Worm (Caenorhabditis elegans) whole organism, L2 larva: ENCODE measurements around the gene pqn-73.

Experiments
- C34F6.9 ChIP-seq: fragments of 150-350 bp; optimal IDR thresholded peaks from 2 replicates; lab custom pipeline; 2014; ENCODE audit warnings: missing biosample characterization, missing genetic modification characterization
- F13H6.1 ChIP-seq: sonication (generic microtip); optimal IDR thresholded peaks from 2 replicates; lab custom pipeline; 2016; ENCODE audit warnings: missing genetic modification characterization, missing compliant biosample characterization
- ama-1 ChIP-seq: fragments of 150-350 bp; optimal IDR thresholded peaks from 2 replicates; lab custom pipeline; 2018; ENCODE audit warnings: inconsistent platforms
- blmp-1 ChIP-seq: sonication (generic microtip); optimal IDR thresholded peaks from 2 replicates; lab custom pipeline; 2017; ENCODE audit warnings: missing genetic modification characterization, mild to moderate bottlenecking, missing compliant biosample characterization, antibody characterized with exemption, moderate library complexity; ENCODE audit not compliant: insufficient read depth
- ceh-16 ChIP-seq: fragments of 150-350 bp; optimal IDR thresholded peaks from 2 replicates; lab custom pipeline; 2014; ENCODE audit warnings: missing biosample characterization, missing genetic modification characterization
- ceh-82 ChIP-seq: fragments of 150-350 bp; optimal IDR thresholded peaks from 2 replicates; lab custom pipeline; 2014; ENCODE audit warnings: missing biosample characterization, missing genetic modification characterization
- crh-2 ChIP-seq: sonication (generic microtip); optimal IDR thresholded peaks from 2 replicates; lab custom pipeline; 2017; ENCODE audit warnings: missing biosample characterization, missing genetic modification characterization
- egl-27 ChIP-seq: sonication (generic microtip); optimal IDR thresholded peaks from 3 replicates; lab custom pipeline; 2017; ENCODE audit warnings: missing biosample characterization, missing genetic modification reagents, missing genetic modification characterization
- elt-1 ChIP-seq: fragments of 150-350 bp; optimal IDR thresholded peaks from 2 replicates; lab custom pipeline; 2014; ENCODE audit warnings: missing biosample characterization, missing genetic modification characterization
- elt-3 ChIP-seq: sonication (generic microtip); optimal IDR thresholded peaks from 2 replicates; lab custom pipeline; 2017; ENCODE audit warnings: missing biosample characterization, missing genetic modification characterization
- fos-1 ChIP-seq: fragments of 150-350 bp; optimal IDR thresholded peaks from 2 replicates; lab custom pipeline; 2014; ENCODE audit warnings: missing biosample characterization, missing genetic modification characterization
- gmeb-1 ChIP-seq: fragments of 150-350 bp; optimal IDR thresholded peaks from 2 replicates; lab custom pipeline; 2014; ENCODE audit warnings: missing biosample characterization, missing genetic modification characterization
- lin-11 ChIP-seq: fragments of 150-350 bp; sonication (generic microtip); optimal IDR thresholded peaks from 2 replicates; lab custom pipeline; 2014; ENCODE audit warnings: missing biosample characterization, missing genetic modification characterization, inconsistent platforms, mixed read lengths
- lin-13 ChIP-seq: fragments of 150-350 bp; optimal IDR thresholded peaks from 2 replicates; lab custom pipeline; 2014; ENCODE audit warnings: missing biosample characterization, missing genetic modification reagents, missing genetic modification characterization
- lsy-2 ChIP-seq, 2 experiments: fragments of 150-350 bp in 1 of 2; sonication (generic microtip) in 1 of 2; optimal IDR thresholded peaks; 2 replicates each; lab custom pipeline; 2014 to 2017; ENCODE audit warnings: missing biosample characterization in 2 of 2, missing genetic modification characterization in 2 of 2
- mab-5 ChIP-seq: fragments of 150-350 bp; optimal IDR thresholded peaks from 2 replicates; lab custom pipeline; 2014; ENCODE audit warnings: missing biosample characterization, missing genetic modification characterization
- mbf-1 ChIP-seq: sonication (generic microtip); optimal IDR thresholded peaks from 2 replicates; lab custom pipeline; 2017; ENCODE audit warnings: missing biosample characterization, missing genetic modification characterization
- mdl-1 ChIP-seq, 2 experiments: fragments of 150-350 bp in 1 of 2; sonication (generic microtip) in 1 of 2; optimal IDR thresholded peaks; 2 replicates each; lab custom pipeline; 2017; ENCODE audit warnings: missing biosample characterization in 2 of 2, missing genetic modification characterization in 2 of 2
- nhr-129 ChIP-seq: fragments of 150-350 bp; optimal IDR thresholded peaks from 2 replicates; lab custom pipeline; 2014; ENCODE audit warnings: missing biosample characterization, missing genetic modification characterization
- nhr-23 ChIP-seq: fragments of 150-350 bp; optimal IDR thresholded peaks from 2 replicates; lab custom pipeline; 2014; ENCODE audit warnings: missing biosample characterization, missing genetic modification reagents, missing genetic modification characterization
- nhr-237 ChIP-seq: fragments of 150-350 bp; optimal IDR thresholded peaks from 2 replicates; lab custom pipeline; 2014; ENCODE audit warnings: missing biosample characterization, missing genetic modification characterization
- nhr-6 ChIP-seq: fragments of 150-350 bp; optimal IDR thresholded peaks from 2 replicates; lab custom pipeline; 2014; ENCODE audit warnings: missing biosample characterization, missing genetic modification characterization
- peb-1 ChIP-seq: fragments of 150-350 bp; optimal IDR thresholded peaks from 2 replicates; lab custom pipeline; 2014; ENCODE audit warnings: missing biosample characterization, missing genetic modification characterization
- skn-1 ChIP-seq: sonication (generic microtip); optimal IDR thresholded peaks from 2 replicates; lab custom pipeline; 2017; ENCODE audit warnings: missing biosample characterization, missing genetic modification characterization
- sma-3 ChIP-seq: sonication (generic microtip); optimal IDR thresholded peaks from 2 replicates; lab custom pipeline; 2016; ENCODE audit warnings: missing genetic modification reagents, missing genetic modification characterization, missing compliant biosample characterization
- sma-9 ChIP-seq, 2 experiments: fragments of 150-350 bp in 1 of 2; sonication (generic microtip) in 1 of 2; optimal IDR thresholded peaks; 2 replicates each; lab custom pipeline; 2014 to 2016; ENCODE audit warnings: missing genetic modification characterization in 2 of 2, mild to moderate bottlenecking in 1 of 2, missing biosample characterization in 1 of 2, missing compliant biosample characterization in 1 of 2, missing genetic modification reagents in 1 of 2, moderate library complexity in 1 of 2
- snpc-4 ChIP-seq: fragments of 150-350 bp; optimal IDR thresholded peaks from 2 replicates; lab custom pipeline; 2014; ENCODE audit warnings: missing biosample characterization, missing genetic modification characterization
- unc-39 ChIP-seq: fragments of 150-350 bp; optimal IDR thresholded peaks from 2 replicates; lab custom pipeline; 2014; ENCODE audit warnings: missing biosample characterization, missing genetic modification characterization
- unc-55 ChIP-seq: fragments of 150-350 bp; sonication (generic microtip); optimal IDR thresholded peaks from 3 replicates; lab custom pipeline; 2014; ENCODE audit warnings: missing biosample characterization, missing genetic modification reagents, missing genetic modification characterization
- unc-62 ChIP-seq: fragments of 150-350 bp; optimal IDR thresholded peaks from 2 replicates; lab custom pipeline; 2014; ENCODE audit warnings: missing biosample characterization, missing genetic modification reagents, missing genetic modification characterization
- zag-1 ChIP-seq: fragments of 150-350 bp; optimal IDR thresholded peaks from 2 replicates; lab custom pipeline; 2014; ENCODE audit warnings: missing biosample characterization, missing genetic modification characterization
- ztf-1 ChIP-seq: fragments of 200-800 bp; sonication (Bioruptor generic); conservative IDR thresholded peaks from 2 replicates; pipeline ENCODE4 v1.3.6; 2022; ENCODE audit warnings: missing genetic modification characterization, missing compliant biosample characterization
- ztf-11 ChIP-seq: sonication (generic microtip); optimal IDR thresholded peaks from 2 replicates; lab custom pipeline; 2017; ENCODE audit warnings: missing biosample characterization, missing genetic modification characterization

Gene pqn-73

DNA sequence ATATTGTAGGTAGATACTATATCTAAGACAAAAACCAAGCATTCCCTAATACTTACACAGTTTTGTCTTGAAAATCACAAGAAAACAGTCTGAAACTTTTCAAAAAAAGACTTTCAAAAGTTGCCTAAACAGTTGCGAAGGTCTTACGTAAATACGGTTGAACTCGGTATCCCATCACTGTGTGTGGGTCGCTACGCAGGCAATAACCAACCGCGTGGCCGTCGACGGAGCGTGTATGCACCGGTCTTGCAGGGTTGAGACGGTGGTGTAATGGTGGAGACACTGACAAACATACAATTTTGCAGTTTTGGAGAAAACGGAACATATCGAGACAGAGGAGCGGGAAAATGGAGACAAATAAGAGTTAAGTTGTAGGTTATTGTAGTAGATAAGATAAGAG lies 20.7 kb downstream of the pqn-73 start, which contains the start of gene iff-2 (continued):
- TF ChIP-seq ztf-11 (tag; lab: Kevin White, UChicago) (peak; percentile 37), ceh-82 (tag; lab: Kevin White, UChicago) (peak; percentile 92), lin-11 (tag; lab: Kevin White, UChicago) (peak; percentile 100), unc-39 (peak; percentile 88)

DNA sequence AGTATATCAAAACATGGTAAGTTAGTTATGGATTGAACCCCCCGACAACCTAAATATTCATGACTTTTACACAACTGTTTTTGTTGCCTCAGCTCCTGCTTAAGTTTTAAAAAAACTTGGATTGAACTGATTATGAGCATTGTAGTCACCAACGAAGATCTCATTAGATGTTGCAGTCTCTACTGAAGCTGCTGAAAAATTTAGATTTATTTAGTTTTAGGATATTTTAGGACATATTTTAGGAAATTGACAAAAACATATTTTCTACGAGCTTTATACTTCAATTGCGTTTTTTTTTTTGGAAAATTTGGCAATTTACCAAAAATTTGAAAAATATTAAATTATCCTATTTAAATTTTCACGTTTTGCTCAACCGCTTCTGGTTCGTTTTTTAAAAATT lies 21.5 kb downstream of the pqn-73 start, which contains the start of gene F54C9.14:
F54C9.14 (plus strand) TSS at position 301 of the 400 bp plus-strand sequence.
- no peak for TF ChIP-seq unc-62 (GFP tag; lab: Kevin White, UChicago)
- TF ChIP-seq ztf-11 (tag; lab: Kevin White, UChicago), result no peak
- TF ChIP-seq unc-55 (GFP tag; lab: Kevin White, UChicago), result no peak
- TF ChIP-seq mdl-1 (tag; optimal IDR thresholded peaks at IDR 0.05; lab: Kevin White, UChicago), result no peak
- no peak for TF ChIP-seq zag-1 (tag; lab: Kevin White, UChicago)
- no peak for TF ChIP-seq nhr-6 (tag; lab: Kevin White, UChicago)
- no peak for TF ChIP-seq nhr-237 (tag; lab: Kevin White, UChicago)
- no peak for TF ChIP-seq snpc-4
- TF ChIP-seq elt-3 (tag; lab: Kevin White, UChicago), result no peak
- no peak for TF ChIP-seq blmp-1
- TF ChIP-seq nhr-23 (tag; lab: Kevin White, UChicago), result no peak
- no peak for TF ChIP-seq mbf-1 (tag; lab: Kevin White, UChicago)
- TF ChIP-seq ztf-1 (GFP tag; lab: Robert Waterston, UW), result no peak

DNA sequence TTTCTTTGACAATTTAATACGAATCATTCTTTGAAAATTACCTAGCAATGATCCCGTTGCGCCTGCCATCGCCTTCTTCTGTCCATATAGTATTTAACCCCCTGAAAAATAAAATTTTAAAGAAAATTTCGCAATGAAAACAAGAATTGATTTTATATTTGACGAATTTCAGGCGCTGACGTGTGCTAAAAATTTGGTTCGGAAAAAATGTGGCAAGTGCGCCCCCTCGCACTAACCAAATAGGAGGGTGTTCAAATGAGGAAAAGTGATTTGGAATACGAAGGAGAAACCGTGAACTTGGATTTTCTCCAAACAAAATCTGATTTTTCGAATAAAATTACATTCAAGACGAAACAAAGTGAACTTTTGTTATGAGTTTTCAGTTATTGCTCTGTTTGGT lies 25.5 kb downstream of the pqn-73 start, which contains the start of gene stc-1:
stc-1 (minus strand) TSS at position 101 of the 400 bp plus-strand sequence.
- TF ChIP-seq lsy-2 (tag; optimal IDR thresholded peaks at IDR 0.05; lab: Kevin White, UChicago), result peak in 1 of 2 experiments; percentile 58
- no peak for TF ChIP-seq nhr-6 (tag; lab: Kevin White, UChicago)
- TF ChIP-seq elt-3 (tag; lab: Kevin White, UChicago), result no peak
- TF ChIP-seq skn-1 (tag; lab: Kevin White, UChicago), result no peak
- TF ChIP-seq ceh-16, result no peak
- TF ChIP-seq C34F6.9 (tag; lab: Kevin White, UChicago), result peak; percentile 36
- TF ChIP-seq F13H6.1, result no peak
- no peak for TF ChIP-seq elt-1 (tag; lab: Kevin White, UChicago)
- TF ChIP-seq unc-55 (GFP tag; lab: Kevin White, UChicago), result peak; percentile 41
- peak; percentile 43 for TF ChIP-seq crh-2 (tag; lab: Kevin White, UChicago)
- peak; percentile 84 for TF ChIP-seq gmeb-1 (tag; lab: Kevin White, UChicago)
- TF ChIP-seq sma-3, result peak; percentile 13
- TF ChIP-seq egl-27 (tag; lab: Kevin White, UChicago), result no peak
- TF ChIP-seq nhr-129, result peak; percentile 23

DNA sequence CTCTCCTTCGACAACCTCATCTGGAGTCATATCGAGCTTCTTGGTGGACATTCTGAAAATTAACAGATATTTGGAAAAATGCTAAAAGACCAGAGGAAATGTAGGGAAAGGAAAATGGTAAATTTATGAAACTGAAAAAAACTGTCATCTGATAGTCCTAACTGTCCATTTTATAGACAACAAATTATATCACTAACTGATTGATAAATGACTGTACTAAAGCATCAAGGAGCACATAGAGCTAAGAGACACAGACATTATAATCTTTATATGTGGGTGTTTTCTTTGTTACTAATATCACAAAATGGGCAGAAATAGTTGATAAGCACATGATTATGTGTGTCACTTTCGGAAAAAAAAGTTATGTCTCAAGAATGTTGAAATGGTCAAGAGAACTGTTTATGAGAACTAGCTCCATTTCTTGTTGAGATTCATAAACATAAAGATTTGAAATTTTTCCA lies 26.3 kb downstream of the pqn-73 start, which contains the start of gene F54C9.3:
F54C9.3 (minus strand) TSS at position 51 of the 461 bp plus-strand sequence.
- TF ChIP-seq fos-1 (tag; lab: Kevin White, UChicago), result peak; percentile 98
- TF ChIP-seq ztf-1 (GFP tag; lab: Robert Waterston, UW), result no peak
- no peak for TF ChIP-seq nhr-6 (tag; lab: Kevin White, UChicago)
- TF ChIP-seq nhr-23 (tag; lab: Kevin White, UChicago), result no peak
- TF ChIP-seq lsy-2 (tag; optimal IDR thresholded peaks at IDR 0.05; lab: Kevin White, UChicago), result peak in 1 of 2 experiments; percentile 11
- TF ChIP-seq nhr-237 (tag; lab: Kevin White, UChicago), result no peak
- no peak for TF ChIP-seq nhr-129
- no peak for TF ChIP-seq ama-1
- peak; percentile 54 for TF ChIP-seq crh-2 (tag; lab: Kevin White, UChicago)
- no peak for TF ChIP-seq unc-55 (GFP tag; lab: Kevin White, UChicago)
- no peak for TF ChIP-seq egl-27 (tag; lab: Kevin White, UChicago)
- TF ChIP-seq sma-3, result no peak
- TF ChIP-seq lin-13 (GFP tag; lab: Kevin White, UChicago), result no peak
- no peak for TF ChIP-seq ceh-82 (tag; lab: Kevin White, UChicago)
- TF ChIP-seq zag-1 (tag; lab: Kevin White, UChicago), result no peak
- TF ChIP-seq mab-5, result no peak
- TF ChIP-seq peb-1 (tag; lab: Kevin White, UChicago), result no peak
- TF ChIP-seq gmeb-1 (tag; lab: Kevin White, UChicago), result peak; percentile 41
- peak; percentile 13 for TF ChIP-seq sma-9 (GFP tag; optimal IDR thresholded peaks at IDR 0.05; lab: Kevin White, UChicago)
- no peak for TF ChIP-seq sma-9 (tag; optimal IDR thresholded peaks at IDR 0.05; lab: Kevin White, UChicago)
- TF ChIP-seq ztf-11 (tag; lab: Kevin White, UChicago), result no peak
- TF ChIP-seq F13H6.1, result peak; percentile 46
- no peak for TF ChIP-seq elt-1 (tag; lab: Kevin White, UChicago)
